Fruit fly (Drosophila melanogaster) whole organism, embryonic: Measurements from ENCODE around the gene Mct1.

Experiments
- Asciz ChIP-seq: fragments of 200-800 bp; sonication (Bioruptor generic); optimal IDR thresholded peaks from 2 replicates; lab custom pipeline; 2017; ENCODE audit warnings: missing biosample characterization, mild to moderate bottlenecking, missing genetic modification characterization, missing genetic modification reagents
- B-H2 ChIP-seq: fragments of 200-800 bp; sonication (Bioruptor generic); optimal IDR thresholded peaks from 2 replicates; lab custom pipeline; 2018; ENCODE audit warnings: missing biosample characterization, mild to moderate bottlenecking, missing genetic modification characterization
- BtbVII ChIP-seq: fragments of 200-800 bp; sonication (Bioruptor generic); optimal IDR thresholded peaks from 3 replicates; lab custom pipeline; 2017; ENCODE audit warnings: missing biosample characterization, mild to moderate bottlenecking, missing genetic modification characterization
- CG10321 ChIP-seq: fragments of 200-800 bp; sonication (Bioruptor generic); IDR thresholded peaks from 2 replicates; pipeline ENCODE4 v1.3.6; 2022; ENCODE audit warnings: missing biosample characterization, missing genetic modification characterization
- CG10366 ChIP-seq: fragments of 200-800 bp; sonication (Bioruptor generic); IDR thresholded peaks from 2 replicates; pipeline ENCODE4 v1.3.6; 2022; ENCODE audit warnings: missing biosample characterization, missing genetic modification characterization
- CG10543 ChIP-seq: fragments of 200-800 bp; sonication (Bioruptor generic); optimal IDR thresholded peaks from 3 replicates; lab custom pipeline; 2017; ENCODE audit warnings: missing biosample characterization, mild to moderate bottlenecking, missing genetic modification characterization, moderate library complexity
- CG11560 ChIP-seq: fragments of 200-800 bp; sonication (Bioruptor generic); IDR thresholded peaks from 3 replicates; pipeline ENCODE4 v1.3.6; 2022; ENCODE audit warnings: missing biosample characterization, missing genetic modification characterization
- CG12769 ChIP-seq: fragments of 200-800 bp; sonication (Bioruptor generic); optimal IDR thresholded peaks from 2 replicates; lab custom pipeline; 2019; ENCODE audit warnings: missing biosample characterization, mild to moderate bottlenecking, missing genetic modification characterization, moderate library complexity
- CG12942 ChIP-seq: fragments of 200-800 bp; sonication (Bioruptor generic); optimal IDR thresholded peaks from 3 replicates; lab custom pipeline; 2016; ENCODE audit warnings: missing biosample characterization, missing genetic modification characterization
- CG13123 ChIP-seq: fragments of 200-800 bp; sonication (Bioruptor generic); optimal IDR thresholded peaks from 2 replicates; lab custom pipeline; 2016; ENCODE audit warnings: missing biosample characterization, missing genetic modification characterization
- CG14050 ChIP-seq: fragments of 200-800 bp; sonication (Bioruptor generic); IDR thresholded peaks from 3 replicates; pipeline ENCODE4 v1.3.6; 2022; ENCODE audit warnings: missing biosample characterization, missing genetic modification characterization
- CG15269 ChIP-seq: fragments of 200-800 bp; sonication (Bioruptor generic); optimal IDR thresholded peaks from 2 replicates; lab custom pipeline; 2018; ENCODE audit warnings: missing biosample characterization, mild to moderate bottlenecking, missing genetic modification characterization, moderate library complexity
- CG17359 ChIP-seq: fragments of 200-800 bp; sonication (Bioruptor generic); optimal IDR thresholded peaks from 3 replicates; lab custom pipeline; 2018; ENCODE audit warnings: missing biosample characterization, mild to moderate bottlenecking, missing genetic modification characterization, moderate library complexity
- CG30403 ChIP-seq: fragments of 200-800 bp; sonication (Bioruptor generic); optimal IDR thresholded peaks from 3 replicates; lab custom pipeline; 2016; ENCODE audit warnings: missing biosample characterization, missing genetic modification characterization
- CG32532 ChIP-seq: fragments of 200-800 bp; sonication (Bioruptor generic); IDR thresholded peaks from 2 replicates; pipeline ENCODE4 v1.3.6; 2022; ENCODE audit warnings: missing biosample characterization, missing genetic modification characterization
- CG32767 ChIP-seq: fragments of 200-800 bp; sonication (Bioruptor generic); IDR thresholded peaks from 2 replicates; pipeline ENCODE4 v1.3.6; 2022; ENCODE audit warnings: missing biosample characterization, missing genetic modification characterization
- CG4404 ChIP-seq: fragments of 200-800 bp; sonication (Bioruptor generic); IDR thresholded peaks from 2 replicates; pipeline ENCODE4 v1.3.6; 2022; ENCODE audit warnings: missing biosample characterization, missing genetic modification characterization
- CG7839 ChIP-seq: fragments of 200-800 bp; sonication (Bioruptor generic); optimal IDR thresholded peaks from 3 replicates; lab custom pipeline; 2018; ENCODE audit warnings: missing biosample characterization, mild to moderate bottlenecking, missing genetic modification characterization, moderate library complexity
- CG8478 ChIP-seq: fragments of >200 bp; optimal IDR thresholded peaks from 2 replicates; lab custom pipeline; 2018
- CoRest ChIP-seq: fragments of 200-800 bp; sonication (Bioruptor generic); optimal IDR thresholded peaks from 3 replicates; lab custom pipeline; 2018; ENCODE audit warnings: missing biosample characterization, mild to moderate bottlenecking, missing genetic modification characterization, moderate library complexity
- Dbx ChIP-seq: fragments of 200-800 bp; sonication (Bioruptor generic); IDR thresholded peaks from 3 replicates; pipeline ENCODE4 v1.3.6; 2022; ENCODE audit warnings: missing biosample characterization, missing genetic modification characterization
- Dek ChIP-seq: fragments of 200-800 bp; sonication (Bioruptor generic); optimal IDR thresholded peaks from 3 replicates; lab custom pipeline; 2019; ENCODE audit warnings: missing biosample characterization, mild to moderate bottlenecking, missing genetic modification characterization, moderate library complexity
- ERR ChIP-seq: fragments of 200-800 bp; sonication (Bioruptor generic); optimal IDR thresholded peaks from 2 replicates; lab custom pipeline; 2016; ENCODE audit warnings: missing biosample characterization, missing genetic modification characterization
- Eip74EF ChIP-seq, 2 experiments: fragments of 200-800 bp in 1 of 2; fragments of >200 bp in 1 of 2; sonication (Bioruptor generic) in 1 of 2; optimal IDR thresholded peaks; 2 replicates each; lab custom pipeline; 2017 to 2019; ENCODE audit warnings: missing biosample characterization in 2 of 2, missing genetic modification characterization in 2 of 2, mild to moderate bottlenecking in 1 of 2, moderate library complexity in 1 of 2
- Fer2 ChIP-seq: fragments of 200-800 bp; sonication (Bioruptor generic); optimal IDR thresholded peaks from 2 replicates; lab custom pipeline; 2018; ENCODE audit warnings: missing biosample characterization, mild to moderate bottlenecking, missing genetic modification characterization, moderate library complexity
- HLH3B ChIP-seq: fragments of 200-800 bp; sonication (Bioruptor generic); IDR thresholded peaks from 2 replicates; pipeline ENCODE4 v1.3.6; 2022; ENCODE audit warnings: missing biosample characterization, missing genetic modification characterization
- Lim3 ChIP-seq: fragments of 200-800 bp; sonication (Bioruptor generic); IDR thresholded peaks from 2 replicates; pipeline ENCODE4 v1.3.6; 2022; ENCODE audit warnings: missing biosample characterization, missing genetic modification characterization
- Meics ChIP-seq: fragments of 200-800 bp; sonication (Bioruptor generic); optimal IDR thresholded peaks from 2 replicates; lab custom pipeline; 2017; ENCODE audit warnings: missing biosample characterization, mild to moderate bottlenecking, missing genetic modification characterization
- Myb ChIP-seq: fragments of 200-800 bp; sonication (Bioruptor generic); optimal IDR thresholded peaks from 2 replicates; lab custom pipeline; 2016; ENCODE audit warnings: missing biosample characterization, missing genetic modification characterization
- NC2α ChIP-seq: fragments of 200-800 bp; sonication (Bioruptor generic); optimal IDR thresholded peaks from 2 replicates; lab custom pipeline; 2016; ENCODE audit warnings: missing biosample characterization, missing genetic modification characterization
- Neu2 ChIP-seq: fragments of 200-800 bp; sonication (Bioruptor generic); optimal IDR thresholded peaks from 3 replicates; lab custom pipeline; 2016; ENCODE audit warnings: missing biosample characterization, missing genetic modification characterization, borderline replicate concordance
- Nf-YB ChIP-seq: fragments of 200-800 bp; sonication (Bioruptor generic); optimal IDR thresholded peaks from 3 replicates; lab custom pipeline; 2019; ENCODE audit warnings: missing biosample characterization, mild to moderate bottlenecking, missing genetic modification characterization, moderate library complexity
- Oaz ChIP-seq: fragments of 200-800 bp; sonication (Bioruptor generic); IDR thresholded peaks from 2 replicates; pipeline ENCODE4 v1.3.6; 2022; ENCODE audit warnings: missing biosample characterization, missing genetic modification characterization
- PHDP ChIP-seq: fragments of 200-800 bp; sonication (Bioruptor generic); optimal IDR thresholded peaks from 3 replicates; lab custom pipeline; 2018; ENCODE audit warnings: missing biosample characterization, mild to moderate bottlenecking, missing genetic modification characterization, moderate library complexity
- Ptx1 ChIP-seq: fragments of 200-800 bp; sonication (Bioruptor generic); IDR thresholded peaks from 2 replicates; pipeline ENCODE4 v1.3.6; 2022; ENCODE audit warnings: missing biosample characterization, missing genetic modification characterization
- Xrp1 ChIP-seq: fragments of 200-800 bp; sonication (Bioruptor generic); IDR thresholded peaks from 2 replicates; pipeline ENCODE4 v1.3.6; 2022; ENCODE audit warnings: missing biosample characterization, missing genetic modification characterization
- br ChIP-seq: fragments of >200 bp; optimal IDR thresholded peaks from 2 replicates; lab custom pipeline; 2017
- croc ChIP-seq: fragments of 200-800 bp; sonication (Bioruptor generic); conservative IDR thresholded peaks from 3 replicates; pipeline ENCODE4 v1.3.6; 2022; ENCODE audit warnings: missing biosample characterization, missing genetic modification characterization
- dati ChIP-seq: fragments of 200-800 bp; sonication (Bioruptor generic); IDR thresholded peaks from 2 replicates; pipeline ENCODE4 v1.3.6; 2022; ENCODE audit warnings: missing biosample characterization, missing genetic modification characterization
- fd96Cb ChIP-seq: fragments of 200-800 bp; sonication (Bioruptor generic); optimal IDR thresholded peaks from 2 replicates; lab custom pipeline; 2018; ENCODE audit warnings: missing biosample characterization, mild to moderate bottlenecking, missing genetic modification characterization, moderate library complexity
- grau ChIP-seq: fragments of 200-800 bp; optimal IDR thresholded peaks from 3 replicates; lab custom pipeline; 2019; ENCODE audit warnings: missing biosample characterization, mild to moderate bottlenecking, missing genetic modification characterization, moderate library complexity
- gro ChIP-seq: fragments of 200-800 bp; sonication (Bioruptor generic); optimal IDR thresholded peaks from 2 replicates; lab custom pipeline; 2016; ENCODE audit warnings: missing biosample characterization, missing genetic modification characterization
- insv ChIP-seq, 2 experiments: fragments of 200-800 bp; sonication (Bioruptor generic); optimal IDR thresholded peaks; 3 replicates each; lab custom pipeline; 2016 to 2018; ENCODE audit warnings: missing biosample characterization in 2 of 2, missing genetic modification characterization in 2 of 2
- pita ChIP-seq: fragments of 200-800 bp; sonication (Bioruptor generic); optimal IDR thresholded peaks from 2 replicates; lab custom pipeline; 2017; ENCODE audit warnings: missing biosample characterization, mild to moderate bottlenecking, missing genetic modification characterization
- pros ChIP-seq: fragments of 200-800 bp; sonication (Bioruptor generic); optimal IDR thresholded peaks from 3 replicates; lab custom pipeline; 2019; ENCODE audit warnings: missing biosample characterization, mild to moderate bottlenecking, missing genetic modification characterization, moderate library complexity
- rib ChIP-seq: fragments of 200-800 bp; sonication (Bioruptor generic); IDR thresholded peaks from 2 replicates; pipeline ENCODE4 v1.3.6; 2022; ENCODE audit warnings: missing biosample characterization, missing genetic modification characterization
- ro ChIP-seq: fragments of 200-800 bp; sonication (Bioruptor generic); IDR thresholded peaks from 2 replicates; pipeline ENCODE4 v1.3.6; 2022; ENCODE audit warnings: missing biosample characterization, missing genetic modification characterization
- scrt ChIP-seq: fragments of 200-800 bp; sonication (Bioruptor generic); optimal IDR thresholded peaks from 2 replicates; lab custom pipeline; 2018; ENCODE audit warnings: missing biosample characterization, mild to moderate bottlenecking, missing genetic modification characterization, moderate library complexity
- shn ChIP-seq: fragments of 200-800 bp; sonication (Bioruptor generic); optimal IDR thresholded peaks from 3 replicates; lab custom pipeline; 2016; ENCODE audit warnings: missing biosample characterization, missing genetic modification characterization
- slp2 ChIP-seq: fragments of 200-800 bp; sonication (Bioruptor generic); optimal IDR thresholded peaks from 2 replicates; lab custom pipeline; 2016; ENCODE audit warnings: missing biosample characterization, missing genetic modification characterization
- stc ChIP-seq: fragments of 200-800 bp; sonication (Bioruptor generic); IDR thresholded peaks from 2 replicates; pipeline ENCODE4 v1.3.6; 2022; ENCODE audit warnings: missing biosample characterization, missing genetic modification characterization
- toy ChIP-seq: fragments of 200-800 bp; sonication (Bioruptor generic); IDR thresholded peaks from 2 replicates; pipeline ENCODE4 v1.3.6; 2022; ENCODE audit warnings: missing biosample characterization, missing genetic modification characterization

Mct1 gene

DNA sequence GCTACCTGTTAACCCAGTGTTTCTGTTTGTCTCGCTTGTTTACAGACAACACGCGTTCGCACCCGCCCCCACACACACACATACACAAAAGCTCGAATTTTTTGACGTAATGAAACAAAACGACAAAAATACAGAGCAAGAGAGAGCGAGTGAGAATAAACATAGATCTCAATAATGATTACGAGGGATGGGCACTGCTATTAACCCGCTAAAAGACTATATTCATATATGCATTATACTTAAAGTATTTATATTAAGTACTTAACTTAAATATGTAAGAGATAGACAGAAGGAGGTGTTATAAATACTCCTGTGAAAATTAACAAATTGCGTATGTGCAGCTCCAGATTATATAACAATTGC lies 47.2 kb upstream of the Mct1 start (continued):
- TF ChIP-seq stc (no peak; the same call in 1 of the 2 replicates), Dbx (GFP tag; lab: Robert Waterston, UW) (peak; percentile 63; the same call in 2 of the 3 replicates), toy (GFP tag; lab: Robert Waterston, UW) (no peak), br (no peak), Meics (peak; percentile 57), CG14050 (peak; percentile 46; the same call in 1 of the 3 replicates), Asciz (GFP tag; lab: Kevin White, UChicago) (peak; percentile 61), pros (GFP tag; lab: Kevin White, UChicago) (no peak), CG13123 (peak; percentile 48), BtbVII (GFP tag; lab: Kevin White, UChicago) (peak; percentile 63), Dek (tag; lab: Kevin White, UChicago) (peak; percentile 43), Oaz (GFP tag; lab: Robert Waterston, UW) (no peak), Neu2 (GFP tag; lab: Kevin White, UChicago) (no peak), PHDP (tag; lab: Kevin White, UChicago) (peak; percentile 54), CG12769 (peak; percentile 56), Myb (GFP tag; lab: Kevin White, UChicago) (no peak), CG15269 (tag; lab: Kevin White, UChicago) (peak; percentile 62), shn (GFP tag; lab: Kevin White, UChicago) (no peak), CG8478 (no peak), Eip74EF (GFP tag; optimal IDR thresholded peaks at IDR 0.05; lab: Kevin White, UChicago) (peak in 1 of 2 experiments; percentile 9), Ptx1 (GFP tag; lab: Robert Waterston, UW) (peak; percentile 28; the same call in 1 of the 2 replicates), fd96Cb (tag; lab: Kevin White, UChicago) (peak; percentile 30), insv (GFP tag; optimal IDR thresholded peaks at IDR 0.05; lab: Kevin White, UChicago) (peak in 1 of 2 experiments; percentile 38), CG7839 (peak; percentile 51), CG32767 (GFP tag; lab: Robert Waterston, UW) (no peak), CG10543 (GFP tag; lab: Kevin White, UChicago) (peak; percentile 73), Xrp1 (GFP tag; lab: Robert Waterston, UW) (peak; percentile 39; the same call in 1 of the 2 replicates), B-H2 (peak; percentile 32), Lim3 (no peak), Nf-YB (GFP tag; lab: Kevin White, UChicago) (peak; percentile 8), slp2 (GFP tag; lab: Kevin White, UChicago) (peak; percentile 3), dati (GFP tag; lab: Robert Waterston, UW) (no peak), CG30403 (GFP tag; lab: Kevin White, UChicago) (peak; percentile 48), gro (GFP tag; lab: Kevin White, UChicago) (no peak), CG10366 (no peak), grau (tag; lab: Kevin White, UChicago) (peak; percentile 68), CG32532 (peak; percentile 64; the same call in 1 of the 2 replicates), Fer2 (tag; lab: Kevin White, UChicago) (no peak), CG11560 (no peak), NC2α (no peak), CG10321 (GFP tag; lab: Robert Waterston, UW) (no peak), CG4404 (no peak), CG17359 (tag; lab: Kevin White, UChicago) (peak; percentile 55), CG12942 (no peak), ERR (GFP tag; lab: Kevin White, UChicago) (no peak), HLH3B (peak; percentile 20; the same call in 1 of the 2 replicates), rib (no peak), scrt (GFP tag; lab: Kevin White, UChicago) (no peak), pita (no peak), ro (no peak), croc (no peak), CoRest (tag; lab: Kevin White, UChicago) (peak; percentile 50)
